Fruit fly (Drosophila melanogaster) Kc167 (cell line): Measurements from ENCODE around the gene mus301.

Experiments
- Sin3A ChIP-seq: fragments of >200 bp; optimal IDR thresholded peaks from 2 replicates; lab custom pipeline; 2018; ENCODE audit warnings: missing external identifiers
- h ChIP-seq: fragments of >200 bp; optimal IDR thresholded peaks from 3 replicates; lab custom pipeline; 2018; ENCODE audit warnings: missing external identifiers
- insv ChIP-seq: fragments of >200 bp; optimal IDR thresholded peaks from 3 replicates; lab custom pipeline; 2018; ENCODE audit warnings: missing external identifiers

DNA sequence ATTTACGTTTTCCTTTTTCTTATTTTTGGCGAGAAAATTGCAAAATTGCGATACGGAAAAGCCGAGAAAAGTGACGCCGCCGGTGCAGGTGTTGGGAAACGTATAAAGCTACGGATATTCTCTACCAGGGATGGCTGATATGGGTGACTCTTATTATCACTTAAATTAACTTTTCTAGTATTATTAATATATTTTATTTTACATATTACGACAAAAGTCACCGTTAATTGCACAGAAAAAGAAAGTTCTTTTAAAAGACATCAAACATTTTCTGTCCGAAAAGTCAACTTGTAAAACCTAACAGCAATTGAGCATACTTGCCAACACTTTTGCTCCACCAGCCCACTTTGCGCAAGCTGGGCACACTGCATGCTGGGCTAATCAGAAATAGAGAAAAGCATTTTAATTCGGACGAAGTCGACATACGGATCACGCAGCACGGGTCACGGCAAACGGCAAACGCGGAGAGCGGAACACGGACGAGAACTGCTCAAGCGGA is 9.8 kb upstream of the mus301 start, which contains the start of the genes Cds and Uba2:
- TF ChIP-seq h (no peak), insv (lab: Kevin White, UChicago) (no peak), Sin3A (lab: Kevin White, UChicago) (no peak)
